Fruit fly (Drosophila melanogaster) S2 (cell line): ENCODE measurements around the gene Kr-h2.

Experiments
- CG8478 ChIP-seq: fragments of >200 bp; optimal IDR thresholded peaks from 2 replicates; lab custom pipeline; 2018
- CTCF ChIP-seq, 2 experiments: fragments of >200 bp; optimal IDR thresholded peaks; 2 replicates each; lab custom pipeline; 2018

- TF ChIP-seq CG8478 (lab: Kevin White, UChicago) (no peak), CTCF (optimal IDR thresholded peaks at IDR 0.05; lab: Kevin White, UChicago) (no peak)
Measured at dm6 chr2L:6076143-6076542, 5.4 kb downstream of the Kr-h2 start.
